Fruit fly (Drosophila melanogaster) whole organism, embryonic: ENCODE results near the gene Eato.

ENCODE experiments used
- Abd-B ChIP-seq: fragments of 200-800 bp; sonication (Bioruptor generic); optimal IDR thresholded peaks from 2 replicates; lab custom pipeline; 2018; ENCODE audit warnings: missing biosample characterization, mild to moderate bottlenecking, missing genetic modification characterization, moderate library complexity
- Asciz ChIP-seq: fragments of 200-800 bp; sonication (Bioruptor generic); optimal IDR thresholded peaks from 2 replicates; lab custom pipeline; 2017; ENCODE audit warnings: missing biosample characterization, mild to moderate bottlenecking, missing genetic modification characterization, missing genetic modification reagents
- CG10209 ChIP-seq: fragments of 200-800 bp; sonication (Bioruptor generic); optimal IDR thresholded peaks from 3 replicates; lab custom pipeline; 2017; ENCODE audit warnings: missing biosample characterization, mild to moderate bottlenecking, missing genetic modification characterization, missing genetic modification reagents
- CG10274 ChIP-seq: fragments of 200-800 bp; sonication (Bioruptor generic); optimal IDR thresholded peaks from 3 replicates; lab custom pipeline; 2017; ENCODE audit warnings: missing biosample characterization, mild to moderate bottlenecking, missing genetic modification characterization
- CG10654 ChIP-seq: fragments of 200-800 bp; sonication (Bioruptor generic); optimal IDR thresholded peaks from 2 replicates; lab custom pipeline; 2016; ENCODE audit warnings: missing biosample characterization, missing genetic modification characterization
- CG11456 ChIP-seq: fragments of 200-800 bp; sonication (Bioruptor generic); IDR thresholded peaks from 3 replicates; pipeline ENCODE4 v1.3.6; 2022; ENCODE audit warnings: missing biosample characterization, missing genetic modification characterization
- CG12071 ChIP-seq: fragments of 200-800 bp; sonication (Bioruptor generic); optimal IDR thresholded peaks from 3 replicates; lab custom pipeline; 2018; ENCODE audit warnings: missing biosample characterization, mild to moderate bottlenecking, missing genetic modification characterization
- CG12659 ChIP-seq: fragments of 200-800 bp; sonication (Bioruptor generic); optimal IDR thresholded peaks from 3 replicates; lab custom pipeline; 2017; ENCODE audit warnings: mild to moderate bottlenecking, missing biosample characterization, missing genetic modification reagents, missing genetic modification characterization
- CG13624 ChIP-seq: fragments of 200-800 bp; sonication (Bioruptor generic); optimal IDR thresholded peaks from 2 replicates; lab custom pipeline; 2016; ENCODE audit warnings: missing biosample characterization, missing genetic modification characterization
- CG13894 ChIP-seq: fragments of 200-800 bp; sonication (Bioruptor generic); optimal IDR thresholded peaks from 3 replicates; lab custom pipeline; 2018; ENCODE audit warnings: missing biosample characterization, mild to moderate bottlenecking, missing genetic modification characterization, moderate library complexity
- CG14667 ChIP-seq: fragments of 200-800 bp; sonication (Bioruptor generic); IDR thresholded peaks from 2 replicates; pipeline ENCODE4 v1.3.6; 2022; ENCODE audit warnings: missing biosample characterization, missing genetic modification characterization
- CG15011 ChIP-seq: fragments of 200-800 bp; sonication (Bioruptor generic); optimal IDR thresholded peaks from 3 replicates; lab custom pipeline; 2018; ENCODE audit warnings: missing biosample characterization, mild to moderate bottlenecking, missing genetic modification characterization
- CG1602 ChIP-seq: fragments of 200-800 bp; sonication (Bioruptor generic); optimal IDR thresholded peaks from 3 replicates; lab custom pipeline; 2016; ENCODE audit warnings: missing biosample characterization, missing genetic modification characterization
- CG17385 ChIP-seq: fragments of 200-800 bp; sonication (Bioruptor generic); optimal IDR thresholded peaks from 3 replicates; lab custom pipeline; 2018; ENCODE audit warnings: missing biosample characterization, mild to moderate bottlenecking, missing genetic modification characterization
- CG1792 ChIP-seq: fragments of 200-800 bp; sonication (Bioruptor generic); optimal IDR thresholded peaks from 2 replicates; lab custom pipeline; 2016; ENCODE audit warnings: missing biosample characterization, missing genetic modification characterization
- CG18599 ChIP-seq: fragments of 200-800 bp; sonication (Bioruptor generic); optimal IDR thresholded peaks from 3 replicates; lab custom pipeline; 2017; ENCODE audit warnings: missing biosample characterization, missing genetic modification characterization, mild to moderate bottlenecking, moderate library complexity, missing genetic modification reagents
- CG30431 ChIP-seq: fragments of 200-800 bp; sonication (Bioruptor generic); optimal IDR thresholded peaks from 2 replicates; lab custom pipeline; 2017; ENCODE audit warnings: missing biosample characterization, missing genetic modification characterization
- CG4730 ChIP-seq: fragments of 200-800 bp; sonication (Bioruptor generic); IDR thresholded peaks from 2 replicates; pipeline ENCODE4 v1.3.6; 2022; ENCODE audit warnings: missing biosample characterization, missing genetic modification characterization
- CG6175 ChIP-seq: fragments of 200-800 bp; sonication (Bioruptor generic); IDR thresholded peaks from 3 replicates; pipeline ENCODE4 v1.3.6; 2022; ENCODE audit warnings: missing biosample characterization, missing genetic modification characterization
- CG8359 ChIP-seq: fragments of 200-800 bp; sonication (Bioruptor generic); optimal IDR thresholded peaks from 2 replicates; lab custom pipeline; 2017; ENCODE audit warnings: missing biosample characterization, mild to moderate bottlenecking, missing genetic modification characterization, borderline replicate concordance
- CTCF ChIP-seq: fragments of 200-800 bp; sonication (Bioruptor generic); optimal IDR thresholded peaks from 2 replicates; lab custom pipeline; 2017; ENCODE audit warnings: missing biosample characterization, mild to moderate bottlenecking, missing genetic modification characterization, moderate library complexity
- Camta ChIP-seq: fragments of 200-800 bp; sonication (Bioruptor generic); optimal IDR thresholded peaks from 2 replicates; lab custom pipeline; 2016; ENCODE audit warnings: missing biosample characterization, missing genetic modification characterization
- CkIIα-i1 ChIP-seq: fragments of 200-800 bp; sonication (Bioruptor generic); IDR thresholded peaks from 2 replicates; pipeline ENCODE4 v1.3.6; 2022; ENCODE audit warnings: missing biosample characterization, missing genetic modification characterization
- Deaf1 ChIP-seq: fragments of 200-800 bp; optimal IDR thresholded peaks from 3 replicates; lab custom pipeline; 2019; ENCODE audit warnings: missing biosample characterization, mild to moderate bottlenecking, missing genetic modification characterization, moderate library complexity
- H15 ChIP-seq: fragments of 200-800 bp; sonication (Bioruptor generic); IDR thresholded peaks from 3 replicates; pipeline ENCODE4 v1.3.6; 2022; ENCODE audit warnings: missing biosample characterization, missing genetic modification characterization
- Lpt ChIP-seq: fragments of >200 bp; optimal IDR thresholded peaks from 2 replicates; lab custom pipeline; 2018; ENCODE audit warnings: missing biosample characterization, missing genetic modification characterization
- Optix ChIP-seq: fragments of 200-800 bp; sonication (Bioruptor generic); IDR thresholded peaks from 3 replicates; pipeline ENCODE4 v1.3.6; 2022; ENCODE audit warnings: missing biosample characterization, missing genetic modification characterization
- PHDP ChIP-seq: fragments of 200-800 bp; sonication (Bioruptor generic); optimal IDR thresholded peaks from 3 replicates; lab custom pipeline; 2018; ENCODE audit warnings: missing biosample characterization, mild to moderate bottlenecking, missing genetic modification characterization, moderate library complexity
- Poxn ChIP-seq: fragments of 200-800 bp; sonication (Bioruptor generic); IDR thresholded peaks from 2 replicates; pipeline ENCODE4 v1.3.6; 2022; ENCODE audit warnings: missing biosample characterization, missing genetic modification characterization
- Vsx1 ChIP-seq: fragments of 200-800 bp; sonication (Bioruptor generic); optimal IDR thresholded peaks from 2 replicates; lab custom pipeline; 2017; ENCODE audit warnings: missing biosample characterization, mild to moderate bottlenecking, missing genetic modification characterization, missing genetic modification reagents
- ara ChIP-seq: fragments of 200-800 bp; sonication (Bioruptor generic); IDR thresholded peaks from 2 replicates; pipeline ENCODE4 v1.3.6; 2022; ENCODE audit warnings: missing biosample characterization, missing genetic modification characterization
- ase ChIP-seq: fragments of 200-800 bp; sonication (Bioruptor generic); IDR thresholded peaks from 3 replicates; pipeline ENCODE4 v1.3.6; 2022; ENCODE audit warnings: missing biosample characterization, missing genetic modification characterization
- az2 ChIP-seq: fragments of 200-800 bp; sonication (Bioruptor generic); optimal IDR thresholded peaks from 3 replicates; lab custom pipeline; 2016; ENCODE audit warnings: missing biosample characterization, missing genetic modification characterization
- bab2 ChIP-seq: fragments of 200-800 bp; sonication (Bioruptor generic); optimal IDR thresholded peaks from 2 replicates; lab custom pipeline; 2016; ENCODE audit warnings: missing biosample characterization, missing genetic modification characterization
- bcd ChIP-seq: fragments of 200-800 bp; sonication (Bioruptor generic); optimal IDR thresholded peaks from 2 replicates; lab custom pipeline; 2017; ENCODE audit warnings: missing biosample characterization, mild to moderate bottlenecking, missing genetic modification characterization
- caup ChIP-seq: fragments of 200-800 bp; sonication (Bioruptor generic); optimal IDR thresholded peaks from 3 replicates; lab custom pipeline; 2017; ENCODE audit warnings: missing biosample characterization, mild to moderate bottlenecking, missing genetic modification characterization, moderate library complexity; ENCODE audit not compliant: severe bottlenecking
- chif ChIP-seq, 2 experiments: fragments of 200-800 bp; sonication (Bioruptor generic); optimal IDR thresholded peaks; 3 replicates each; lab custom pipeline; 2016; ENCODE audit warnings: missing biosample characterization in 2 of 2, missing genetic modification characterization in 2 of 2
- da ChIP-seq: fragments of 200-800 bp; sonication (Bioruptor generic); optimal IDR thresholded peaks from 2 replicates; lab custom pipeline; 2016; ENCODE audit warnings: missing biosample characterization, missing genetic modification characterization
- gce ChIP-seq: fragments of 200-800 bp; sonication (Bioruptor generic); IDR thresholded peaks from 3 replicates; pipeline ENCODE4 v1.3.6; 2022; ENCODE audit warnings: missing biosample characterization, missing genetic modification characterization
- grau ChIP-seq: fragments of 200-800 bp; optimal IDR thresholded peaks from 3 replicates; lab custom pipeline; 2019; ENCODE audit warnings: missing biosample characterization, mild to moderate bottlenecking, missing genetic modification characterization, moderate library complexity
- hth ChIP-seq: fragments of >200 bp; optimal IDR thresholded peaks from 2 replicates; lab custom pipeline; 2017; ENCODE audit warnings: inconsistent platforms
- lov ChIP-seq, 2 experiments: fragments of 200-800 bp in 1 of 2; fragments of >200 bp in 1 of 2; sonication (Bioruptor generic) in 1 of 2; IDR thresholded peaks in 1 of 2; optimal IDR thresholded peaks in 1 of 2; 2 replicates in 1 of 2; 3 replicates in 1 of 2; pipeline versions ENCODE4 v1.3.6 to Lab custom; 2017 to 2022; ENCODE audit warnings: missing biosample characterization in 1 of 2, missing genetic modification characterization in 1 of 2
- phol ChIP-seq: fragments of 200-800 bp; sonication (Bioruptor generic); optimal IDR thresholded peaks from 3 replicates; lab custom pipeline; 2018; ENCODE audit warnings: missing biosample characterization, mild to moderate bottlenecking, missing genetic modification characterization, moderate library complexity
- sna ChIP-seq: fragments of 200-800 bp; sonication (Bioruptor generic); IDR thresholded peaks from 2 replicates; pipeline ENCODE4 v1.3.6; 2022; ENCODE audit warnings: missing biosample characterization, missing genetic modification characterization; ENCODE audit not compliant: partially characterized antibody
- sob ChIP-seq: fragments of 200-800 bp; sonication (Bioruptor generic); IDR thresholded peaks from 2 replicates; pipeline ENCODE4 v1.3.6; 2022; ENCODE audit warnings: missing biosample characterization, missing genetic modification characterization
- tgo ChIP-seq: fragments of 200-800 bp; sonication (Bioruptor generic); IDR thresholded peaks from 3 replicates; pipeline ENCODE4 v1.3.6; 2022; ENCODE audit warnings: missing biosample characterization, missing genetic modification characterization
- tup ChIP-seq: fragments of 200-800 bp; sonication (Bioruptor generic); optimal IDR thresholded peaks from 2 replicates; lab custom pipeline; 2016; ENCODE audit warnings: missing biosample characterization, mild to moderate bottlenecking, missing genetic modification characterization, moderate library complexity
- vfl ChIP-seq: fragments of 200-800 bp; sonication (Bioruptor generic); optimal IDR thresholded peaks from 2 replicates; lab custom pipeline; 2016; ENCODE audit warnings: missing biosample characterization, missing genetic modification characterization
- vnd ChIP-seq: fragments of 200-800 bp; sonication (Bioruptor generic); IDR thresholded peaks from 3 replicates; pipeline ENCODE4 v1.3.6; 2022; ENCODE audit warnings: missing biosample characterization, missing genetic modification characterization; ENCODE audit not compliant: partially characterized antibody
- zen ChIP-seq: fragments of 200-800 bp; sonication (Bioruptor generic); optimal IDR thresholded peaks from 3 replicates; lab custom pipeline; 2018; ENCODE audit warnings: missing biosample characterization, mild to moderate bottlenecking, missing genetic modification characterization, moderate library complexity

Gene Eato

dm6 chr2L:13839744-13840151, 55.9 kb downstream of the Eato start (continued):
- no peak for TF ChIP-seq da (GFP tag; lab: Kevin White, UChicago)
- peak; percentile 47 for TF ChIP-seq caup (GFP tag; lab: Kevin White, UChicago)
- TF ChIP-seq CG4730 (GFP tag; lab: Robert Waterston, UW): 0 out of 2 replicates have a peak, but pooled peaks have one; percentile 46
- peak; percentile 18 for TF ChIP-seq CTCF (GFP tag; lab: Kevin White, UChicago)
- no peak for TF ChIP-seq vnd (GFP tag; lab: Robert Waterston, UW)
- peak; percentile 63; the same call in 1 of the 3 replicates for TF ChIP-seq CG11456 (GFP tag; lab: Robert Waterston, UW)
- TF ChIP-seq az2 (GFP tag; lab: Kevin White, UChicago): peak; percentile 87
- peak; percentile 82 for TF ChIP-seq CG1602
- TF ChIP-seq Abd-B (GFP tag; lab: Kevin White, UChicago): peak; percentile 88
- peak; percentile 53; the same call in 1 of the 3 replicates for TF ChIP-seq ase
- TF ChIP-seq CG12071 (GFP tag; lab: Kevin White, UChicago): peak; percentile 44
- TF ChIP-seq Deaf1 (tag; lab: Kevin White, UChicago): peak; percentile 70
- no peak for TF ChIP-seq CG6175 (GFP tag; lab: Robert Waterston, UW)
- TF ChIP-seq Poxn (GFP tag; lab: Robert Waterston, UW): peak; percentile 33; the same call in 1 of the 2 replicates
- TF ChIP-seq Asciz: peak; percentile 76
- TF ChIP-seq tgo: peak; percentile 80
- TF ChIP-seq lov (optimal IDR thresholded peaks at IDR 0.05; lab: Kevin White, UChicago): no peak
- TF ChIP-seq lov (GFP tag; IDR thresholded peaks at IDR 0.05; lab: Robert Waterston, UW): no peak
- peak; percentile 88 for TF ChIP-seq phol (tag; lab: Kevin White, UChicago)
- TF ChIP-seq tup (GFP tag; lab: Kevin White, UChicago): peak; percentile 36
- peak; percentile 33 for TF ChIP-seq CG14667 (GFP tag; lab: Robert Waterston, UW)
- peak; percentile 13 for TF ChIP-seq vfl
- TF ChIP-seq sna (GFP tag; lab: Robert Waterston, UW): no peak
- TF ChIP-seq CkIIα-i1 (GFP tag; lab: Robert Waterston, UW): no peak
- peak; percentile 86 for TF ChIP-seq grau
- peak; percentile 68 for TF ChIP-seq CG30431
- TF ChIP-seq H15 (GFP tag; lab: Robert Waterston, UW): 0 out of 3 replicates have a peak, but pooled peaks have one; percentile 42
- TF ChIP-seq CG10654: peak; percentile 68
- TF ChIP-seq CG12659 (GFP tag; lab: Kevin White, UChicago): peak; percentile 88
- TF ChIP-seq hth (lab: Kevin White, UChicago): no peak
- no peak for TF ChIP-seq CG13894 (tag; lab: Kevin White, UChicago)
- TF ChIP-seq CG8359 (GFP tag; lab: Kevin White, UChicago): peak; percentile 60
- peak; percentile 23 for TF ChIP-seq CG10274 (GFP tag; lab: Kevin White, UChicago)
- peak; percentile 77 to 82 for TF ChIP-seq chif (GFP tag; optimal IDR thresholded peaks at IDR 0.05; lab: Kevin White, UChicago)
- peak; percentile 81 for TF ChIP-seq CG18599
- TF ChIP-seq zen (tag; lab: Kevin White, UChicago): peak; percentile 60
- peak; percentile 86 for TF ChIP-seq PHDP (tag; lab: Kevin White, UChicago)
- peak; percentile 91 for TF ChIP-seq Camta (GFP tag; lab: Kevin White, UChicago)
- TF ChIP-seq CG1792 (GFP tag; lab: Kevin White, UChicago): peak; percentile 73
- TF ChIP-seq CG17385: peak; percentile 76
- peak; percentile 53; the same call in 1 of the 3 replicates for TF ChIP-seq gce
- TF ChIP-seq CG15011 (GFP tag; lab: Kevin White, UChicago): peak; percentile 52
- TF ChIP-seq ara (GFP tag; lab: Robert Waterston, UW): no peak; the same call in 1 of the 2 replicates
- TF ChIP-seq bcd (GFP tag; lab: Kevin White, UChicago): peak; percentile 83
- peak; percentile 68 for TF ChIP-seq sob (GFP tag; lab: Robert Waterston, UW)
- peak; percentile 75 for TF ChIP-seq CG13624
- TF ChIP-seq Lpt (GFP tag; lab: Kevin White, UChicago): no peak
- peak; percentile 64 for TF ChIP-seq bab2 (GFP tag; lab: Kevin White, UChicago)
- TF ChIP-seq Optix (GFP tag; lab: Robert Waterston, UW): no peak; the same call in 2 of the 3 replicates
- TF ChIP-seq Vsx1 (GFP tag; lab: Kevin White, UChicago): peak; percentile 61
- peak; percentile 80 for TF ChIP-seq CG10209 (GFP tag; lab: Kevin White, UChicago)
